Worm (Caenorhabditis elegans) whole organism, late embryonic: ENCODE data around the gene Y2H9A.4.

Experiments
- ceh-45 ChIP-seq: fragments of 200-800 bp; sonication (Bioruptor generic); IDR thresholded peaks from 2 replicates; pipeline ENCODE4 v1.3.6; 2022; ENCODE audit warnings: missing genetic modification reagents, missing genetic modification characterization, missing compliant biosample characterization
- elt-4 ChIP-seq: sonication (generic microtip); optimal IDR thresholded peaks from 2 replicates; lab custom pipeline; 2016; ENCODE audit warnings: missing genetic modification characterization, missing compliant biosample characterization
- ets-4 ChIP-seq: sonication (generic microtip); optimal IDR thresholded peaks from 2 replicates; lab custom pipeline; 2016; ENCODE audit warnings: missing genetic modification characterization, missing compliant biosample characterization
- fax-1 ChIP-seq: sonication (generic microtip); optimal IDR thresholded peaks from 2 replicates; lab custom pipeline; 2016; ENCODE audit warnings: missing genotype, missing genetic modification characterization, missing compliant biosample characterization
- hlh-30 ChIP-seq: sonication (generic microtip); optimal IDR thresholded peaks from 2 replicates; lab custom pipeline; 2017; ENCODE audit warnings: antibody characterized with exemption, missing genetic modification characterization, missing compliant biosample characterization; ENCODE audit not compliant: insufficient read depth
- hlh-6 ChIP-seq: sonication (generic microtip); optimal IDR thresholded peaks from 2 replicates; lab custom pipeline; 2016; ENCODE audit warnings: missing genotype, missing genetic modification characterization, missing compliant biosample characterization
- lin-11 ChIP-seq: fragments of 200-800 bp; sonication (Bioruptor generic); optimal IDR thresholded peaks from 2 replicates; lab custom pipeline; 2018; ENCODE audit warnings: mild to moderate bottlenecking, missing genetic modification characterization, missing compliant biosample characterization
- nhr-11 ChIP-seq: fragments of 150-350 bp; optimal IDR thresholded peaks from 2 replicates; lab custom pipeline; 2014; ENCODE audit warnings: missing biosample characterization, missing genetic modification characterization
- nhr-232 ChIP-seq: sonication (generic microtip); optimal IDR thresholded peaks from 2 replicates; lab custom pipeline; 2016; ENCODE audit warnings: missing genetic modification characterization, missing compliant biosample characterization
- pag-3 ChIP-seq: sonication (generic microtip); optimal IDR thresholded peaks from 2 replicates; lab custom pipeline; 2016; ENCODE audit warnings: missing compliant biosample characterization, missing genetic modification characterization, borderline replicate concordance
- pha-4 ChIP-seq: fragments of 150-350 bp; optimal IDR thresholded peaks from 2 replicates; lab custom pipeline; 2018; ENCODE audit warnings: missing biosample characterization, missing genetic modification reagents, missing genetic modification characterization
- tbx-2 ChIP-seq: sonication (generic microtip); optimal IDR thresholded peaks from 2 replicates; lab custom pipeline; 2016; ENCODE audit warnings: missing genetic modification characterization, missing compliant biosample characterization
- unc-86 ChIP-seq: sonication (generic microtip); optimal IDR thresholded peaks from 2 replicates; lab custom pipeline; 2016; ENCODE audit warnings: missing genetic modification characterization, missing compliant biosample characterization

DNA sequence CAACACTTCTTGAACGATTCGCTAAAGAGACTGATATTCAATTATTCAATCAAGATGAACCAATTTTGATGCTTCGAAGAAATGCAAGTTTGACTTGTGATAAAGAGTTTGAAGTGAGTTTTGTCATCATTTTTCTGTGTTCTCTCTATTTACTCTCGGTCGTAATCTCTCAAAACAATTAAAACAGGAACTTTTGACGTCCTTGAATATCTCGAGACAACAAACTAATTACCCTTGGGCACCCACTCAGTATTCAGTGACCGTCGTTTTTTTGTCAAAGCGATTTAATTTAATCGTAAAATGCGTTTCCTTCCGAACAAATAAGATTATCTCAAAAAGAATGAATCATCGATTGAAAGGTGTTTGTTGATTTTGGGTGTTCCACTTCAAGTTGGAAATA is 18.4 kb downstream of the Y2H9A.4 start:
- no peak for TF ChIP-seq nhr-232 (tag; lab: Kevin White, UChicago)
- no peak for TF ChIP-seq tbx-2 (tag; lab: Kevin White, UChicago)
- no peak for TF ChIP-seq unc-86
- TF ChIP-seq fax-1, result no peak
- no peak for TF ChIP-seq pha-4
- TF ChIP-seq lin-11, result no peak
- TF ChIP-seq pag-3, result no peak
- TF ChIP-seq nhr-11 (tag; lab: Kevin White, UChicago), result no peak
- no peak for TF ChIP-seq hlh-30 (tag; lab: Kevin White, UChicago)
- no peak for TF ChIP-seq hlh-6 (tag; lab: Kevin White, UChicago)
- TF ChIP-seq ceh-45 (GFP tag; lab: Robert Waterston, UW), result no peak
- no peak for TF ChIP-seq elt-4 (tag; lab: Kevin White, UChicago)
- TF ChIP-seq ets-4 (tag; lab: Kevin White, UChicago), result no peak
